Worm (Caenorhabditis elegans): ENCODE measurements around the gene col-142.

- TF ChIP-seq mep-1 (tag; optimal IDR thresholded peaks at IDR 0.05) (no peak), nhr-237 (tag; optimal IDR thresholded peaks at IDR 0.05) (no peak), ces-1 (GFP tag; optimal IDR thresholded peaks at IDR 0.05) (no peak), lin-13 (tag; optimal IDR thresholded peaks at IDR 0.05) (no peak), snpc-4 (tag; optimal IDR thresholded peaks at IDR 0.05) (no peak), ceh-43 (GFP tag; optimal IDR thresholded peaks at IDR 0.05) (no peak), ztf-11 (tag; optimal IDR thresholded peaks at IDR 0.05) (no peak), flh-1 (GFP tag; optimal IDR thresholded peaks at IDR 0.05) (no peak), sem-2 (GFP tag; optimal IDR thresholded peaks at IDR 0.05) (no peak), unc-39 (tag; optimal IDR thresholded peaks at IDR 0.05) (no peak), lsy-2 (tag; optimal IDR thresholded peaks at IDR 0.05) (no peak)
These were observed 39.0 kb downstream of the col-142 start, which contains the start of gene frpr-18 for ce11 chrV:6870004-6870403.
